Worm (Caenorhabditis elegans): ENCODE data around the gene sel-11.

DNA sequence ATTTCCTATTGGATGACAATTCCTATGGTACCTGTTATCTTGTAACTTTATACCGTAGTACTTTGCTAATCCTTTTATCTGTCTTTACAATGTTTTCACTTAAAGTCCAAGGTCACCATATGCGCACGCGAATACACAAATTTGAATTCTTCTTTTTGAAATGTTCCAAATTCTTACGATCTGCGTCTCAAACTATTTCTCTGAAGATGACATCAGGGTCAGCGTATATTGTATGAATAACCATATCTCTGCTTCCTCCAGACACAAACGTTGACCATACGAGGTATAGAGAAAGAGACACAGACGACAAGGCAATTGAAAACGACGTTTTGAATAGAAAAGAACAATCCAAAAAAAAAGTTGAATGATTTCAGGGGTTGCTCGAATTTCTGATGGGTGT, 6.8 kb downstream of the sel-11 start:
- TF ChIP-seq nhr-77 (tag; optimal IDR thresholded peaks at IDR 0.05) (no peak), ceh-28 (tag; optimal IDR thresholded peaks at IDR 0.05) (no peak), skn-1 (tag; optimal IDR thresholded peaks at IDR 0.05) (no peak), elt-3 (tag; optimal IDR thresholded peaks at IDR 0.05) (no peak), pqm-1 (tag; optimal IDR thresholded peaks at IDR 0.05) (no peak), zag-1 (tag; optimal IDR thresholded peaks at IDR 0.05) (no peak)
